Worm (Caenorhabditis elegans): ENCODE results near the gene R13A1.3.

DNA sequence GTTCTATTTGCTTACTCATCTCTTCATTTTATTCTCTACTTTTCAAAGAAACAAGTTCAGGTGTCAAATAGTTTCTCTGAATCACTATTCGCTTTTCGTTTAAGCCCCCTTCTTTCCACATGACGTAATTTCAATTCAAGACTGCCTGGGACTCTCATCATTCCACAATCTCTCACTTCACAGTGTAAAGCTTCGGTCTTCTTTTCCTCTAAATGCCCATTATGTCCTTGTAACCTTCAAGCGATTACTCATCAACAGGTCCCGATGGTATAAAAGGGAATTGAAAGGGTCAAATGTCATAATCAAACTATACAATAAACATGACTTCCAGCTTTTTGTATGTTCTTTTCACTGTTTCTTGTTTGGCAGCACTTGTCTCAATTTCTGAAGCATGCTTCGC, 24.9 kb upstream of the R13A1.3 start, which contains the start of gene C42D4.3:
- TF ChIP-seq flt-1 (GFP tag; IDR thresholded peaks at IDR 0.05) (no peak), sea-1 (GFP tag; conservative IDR thresholded peaks at IDR 0.05) (no peak), aly-1 (tag; optimal IDR thresholded peaks at IDR 0.05) (no peak), scrt-1 (GFP tag; IDR thresholded peaks at IDR 0.05) (no peak), ama-1 (optimal IDR thresholded peaks at IDR 0.05) (no peak), tbx-11 (GFP tag; IDR thresholded peaks at IDR 0.05) (no peak), pes-1 (GFP tag; IDR thresholded peaks at IDR 0.05) (no peak), B0310.2 (tag; optimal IDR thresholded peaks at IDR 0.05) (no peak), tbx-37 (GFP tag; conservative IDR thresholded peaks at IDR 0.05) (no peak), F13C5.2 (tag; optimal IDR thresholded peaks at IDR 0.05) (no peak), ets-7 (tag; optimal IDR thresholded peaks at IDR 0.05) (no peak)
